Worm (Caenorhabditis elegans) whole organism, midembryonic: ENCODE results near the gene Y102A5C.27.

Source experiments
- T22C8.4 ChIP-seq: fragments of 200-800 bp; sonication (Bioruptor generic); IDR thresholded peaks from 2 replicates; pipeline ENCODE4 v1.3.6; 2022; ENCODE audit warnings: missing genetic modification characterization, missing compliant biosample characterization
- cog-1 ChIP-seq: sonication (generic microtip); optimal IDR thresholded peaks from 2 replicates; lab custom pipeline; 2016; ENCODE audit warnings: missing genetic modification characterization, missing compliant biosample characterization
- flt-1 ChIP-seq: fragments of 200-800 bp; sonication (Bioruptor generic); IDR thresholded peaks from 2 replicates; pipeline ENCODE4 v1.3.6; 2022; ENCODE audit warnings: missing genetic modification characterization, missing compliant biosample characterization
- klf-2 ChIP-seq: fragments of 200-800 bp; sonication (Bioruptor generic); conservative IDR thresholded peaks from 2 replicates; pipeline ENCODE4 v1.3.6; 2022; ENCODE audit warnings: missing genetic modification reagents, missing genetic modification characterization, missing compliant biosample characterization
- med-1 ChIP-seq: sonication (generic microtip); optimal IDR thresholded peaks from 2 replicates; lab custom pipeline; 2017; ENCODE audit warnings: missing genetic modification characterization, mild to moderate bottlenecking, missing compliant biosample characterization, antibody characterized with exemption, missing genetic modification reagents; ENCODE audit not compliant: insufficient read depth
- ref-1 ChIP-seq: fragments of 200-800 bp; sonication (Bioruptor generic); conservative IDR thresholded peaks from 2 replicates; pipeline ENCODE4 v1.3.6; 2022; ENCODE audit warnings: missing genetic modification reagents, missing genetic modification characterization, missing compliant biosample characterization
- tab-1 ChIP-seq: fragments of 200-800 bp; sonication (Bioruptor generic); IDR thresholded peaks from 2 replicates; pipeline ENCODE4 v1.3.6; 2022; ENCODE audit warnings: missing genetic modification characterization, missing compliant biosample characterization
- ztf-23 ChIP-seq: fragments of 200-800 bp; sonication (Bioruptor generic); IDR thresholded peaks from 2 replicates; pipeline ENCODE4 v1.3.6; 2022; ENCODE audit warnings: missing genetic modification reagents, missing genetic modification characterization, missing compliant biosample characterization
- ztf-29 ChIP-seq: fragments of 200-800 bp; sonication (Bioruptor generic); IDR thresholded peaks from 2 replicates; pipeline ENCODE4 v1.3.6; 2022; ENCODE audit warnings: missing genetic modification reagents, missing genetic modification characterization, missing compliant biosample characterization

The Y102A5C.27 gene

ce11 chrV:16988614-16989013 is at the start of gene Y102A5C.27:
TSS of gene Y102A5C.27 (minus strand) at chrV:16988714.
- no peak for TF ChIP-seq flt-1 (GFP tag; lab: Robert Waterston, UW)
- TF ChIP-seq med-1: no peak

- TF ChIP-seq ztf-29 (GFP tag; lab: Robert Waterston, UW): no peak
- TF ChIP-seq klf-2 (GFP tag; lab: Robert Waterston, UW): no peak
- no peak for TF ChIP-seq cog-1
- TF ChIP-seq ref-1 (GFP tag; lab: Robert Waterston, UW): no peak
- TF ChIP-seq ztf-23 (GFP tag; lab: Robert Waterston, UW): no peak
- TF ChIP-seq med-1: no peak
- TF ChIP-seq flt-1 (GFP tag; lab: Robert Waterston, UW): no peak
- TF ChIP-seq T22C8.4 (GFP tag; lab: Robert Waterston, UW): no peak
- TF ChIP-seq tab-1 (GFP tag; lab: Robert Waterston, UW): no peak
Observed at ce11 chrV:17035850-17036249, 47.3 kb upstream of the Y102A5C.27 start, which contains the start of gene srz-94. TSS of gene srz-94 (minus strand) at chrV:17035950.

ce11 chrV:17030430-17030829 is 41.9 kb upstream of the Y102A5C.27 start:
- TF ChIP-seq flt-1 (GFP tag; lab: Robert Waterston, UW): no peak
- no peak for TF ChIP-seq klf-2 (GFP tag; lab: Robert Waterston, UW)
- TF ChIP-seq ztf-23 (GFP tag; lab: Robert Waterston, UW): no peak
- no peak for TF ChIP-seq ztf-29 (GFP tag; lab: Robert Waterston, UW)
- TF ChIP-seq ref-1 (GFP tag; lab: Robert Waterston, UW): no peak
- no peak for TF ChIP-seq tab-1 (GFP tag; lab: Robert Waterston, UW)
- no peak for TF ChIP-seq T22C8.4 (GFP tag; lab: Robert Waterston, UW)
- no peak for TF ChIP-seq med-1
- no peak for TF ChIP-seq cog-1

DNA sequence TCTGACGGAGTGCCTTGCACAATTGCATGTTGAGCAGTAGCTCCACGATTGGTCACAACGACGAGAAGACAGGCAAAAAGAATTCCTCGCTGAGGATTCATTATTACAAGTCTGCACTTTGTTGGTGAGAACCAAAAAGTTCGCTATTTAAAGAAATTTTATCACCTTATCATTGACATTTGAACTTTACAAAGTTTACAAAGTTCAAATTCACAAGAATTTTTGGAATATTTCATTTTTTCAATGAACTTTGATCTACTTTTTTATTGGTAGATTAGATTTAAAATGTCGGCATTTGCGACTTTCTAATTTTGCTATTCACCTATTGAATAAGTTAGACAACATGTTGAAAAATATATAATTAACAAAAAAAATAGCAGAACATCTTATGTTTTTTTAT is 37.8 kb upstream of the Y102A5C.27 start, which contains the start of gene F49H6.15:
F49H6.15 (minus strand) TSS at position 101 of the 400 bp plus-strand sequence.
- TF ChIP-seq tab-1 (GFP tag; lab: Robert Waterston, UW) (no peak), cog-1 (no peak), med-1 (no peak), klf-2 (GFP tag; lab: Robert Waterston, UW) (no peak), T22C8.4 (GFP tag; lab: Robert Waterston, UW) (no peak), flt-1 (GFP tag; lab: Robert Waterston, UW) (no peak), ztf-29 (GFP tag; lab: Robert Waterston, UW) (no peak), ref-1 (GFP tag; lab: Robert Waterston, UW) (no peak), ztf-23 (GFP tag; lab: Robert Waterston, UW) (no peak)

- no peak for TF ChIP-seq cog-1
- no peak for TF ChIP-seq ztf-23 (GFP tag; lab: Robert Waterston, UW)
Observed at ce11 chrV:17022613-17023322, 34.3 kb upstream of the Y102A5C.27 start, which contains the start of the genes F49H6.8 and F49H6.5. TSS of gene F49H6.8 (minus strand) at chrV:17022663. TSS of gene F49H6.5 (plus strand) at chrV:17023241.

ce11 chrV:17022100-17022499 is 33.6 kb upstream of the Y102A5C.27 start:
- 0 out of 2 replicates have a peak, but pooled peaks have one; percentile 25 for TF ChIP-seq tab-1 (GFP tag; lab: Robert Waterston, UW)

DNA sequence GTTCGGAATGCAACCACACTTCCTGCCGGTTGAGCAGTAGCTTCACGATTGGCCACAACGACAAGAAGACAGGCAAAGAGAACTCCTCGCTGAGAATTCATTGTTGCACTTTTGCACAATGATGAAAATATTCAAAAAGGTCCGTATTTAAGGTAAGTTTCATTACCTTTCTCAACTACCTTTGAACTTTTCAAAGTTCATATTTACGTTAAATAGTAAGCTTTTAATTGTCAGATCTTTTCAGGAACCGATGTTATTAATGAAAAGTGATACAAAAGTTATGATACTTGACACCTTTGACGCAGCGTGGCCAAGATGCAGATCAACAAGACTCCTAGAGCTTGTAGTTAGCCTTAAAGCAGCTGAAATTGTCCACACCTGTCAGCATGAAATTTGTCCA is 32.8 kb upstream of the Y102A5C.27 start, which contains the start of gene F49H6.12:
F49H6.12 (minus strand) TSS at position 101 of the 400 bp plus-strand sequence.
- no peak for TF ChIP-seq cog-1
- TF ChIP-seq T22C8.4 (GFP tag; lab: Robert Waterston, UW): no peak
- no peak for TF ChIP-seq tab-1 (GFP tag; lab: Robert Waterston, UW)
- no peak for TF ChIP-seq med-1
- no peak for TF ChIP-seq klf-2 (GFP tag; lab: Robert Waterston, UW)
- no peak for TF ChIP-seq ztf-23 (GFP tag; lab: Robert Waterston, UW)

ce11 chrV:17019690-17020089 is 31.2 kb upstream of the Y102A5C.27 start, which contains the start of gene F49H6.17:
TSS of gene F49H6.17 (plus strand) at chrV:17019990.
- TF ChIP-seq cog-1 (no peak), klf-2 (GFP tag; lab: Robert Waterston, UW) (no peak)

- TF ChIP-seq ref-1 (GFP tag; lab: Robert Waterston, UW): no peak
- no peak for TF ChIP-seq ztf-29 (GFP tag; lab: Robert Waterston, UW)
- no peak for TF ChIP-seq flt-1 (GFP tag; lab: Robert Waterston, UW)
- no peak for TF ChIP-seq ztf-23 (GFP tag; lab: Robert Waterston, UW)
- no peak for TF ChIP-seq med-1
Observed at ce11 chrV:17016787-17017186, 28.3 kb upstream of the Y102A5C.27 start, which contains the start of gene srh-97. TSS of gene srh-97 (plus strand) at chrV:17017087.

DNA sequence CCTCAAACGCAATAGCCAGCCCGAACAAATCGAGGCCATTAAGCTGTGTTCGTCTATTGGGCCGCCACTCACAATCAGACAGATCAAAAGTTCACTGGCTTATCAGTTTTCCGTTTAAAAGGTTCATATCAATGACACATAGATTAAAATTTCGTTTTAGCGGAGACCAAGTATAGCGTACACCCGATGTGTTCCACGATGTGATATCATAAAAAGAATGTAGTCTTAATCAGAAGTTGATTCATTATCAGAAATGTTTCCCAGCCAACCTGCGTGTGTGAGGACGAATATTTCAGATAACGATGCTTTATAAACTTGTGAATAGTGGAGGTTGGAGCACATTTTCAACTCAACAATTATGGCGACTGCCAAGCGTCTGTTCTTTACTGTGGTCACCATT is 25.5 kb upstream of the Y102A5C.27 start, which contains the start of gene clc-13:
clc-13 (plus strand) TSS at position 359 of the 400 bp plus-strand sequence.
- TF ChIP-seq ztf-23 (GFP tag; lab: Robert Waterston, UW) (no peak), cog-1 (no peak), tab-1 (GFP tag; lab: Robert Waterston, UW) (no peak), ref-1 (GFP tag; lab: Robert Waterston, UW) (no peak), klf-2 (GFP tag; lab: Robert Waterston, UW) (no peak), med-1 (no peak), flt-1 (GFP tag; lab: Robert Waterston, UW) (no peak), ztf-29 (GFP tag; lab: Robert Waterston, UW) (no peak), T22C8.4 (GFP tag; lab: Robert Waterston, UW) (no peak)
